Worm (Caenorhabditis elegans): ENCODE data around the gene Y17G7B.3.

The Y17G7B.3 gene

ce11 chrII:11964847-11965246 lies 24.0 kb upstream of the Y17G7B.3 start:
- TF ChIP-seq ztf-29 (GFP tag; IDR thresholded peaks at IDR 0.05) = no peak
- TF ChIP-seq ref-1 (GFP tag; conservative IDR thresholded peaks at IDR 0.05) = no peak
- TF ChIP-seq tab-1 (GFP tag; IDR thresholded peaks at IDR 0.05) = no peak
- TF ChIP-seq T22C8.4 (GFP tag; IDR thresholded peaks at IDR 0.05) = no peak
- no peak for TF ChIP-seq ztf-23 (GFP tag; IDR thresholded peaks at IDR 0.05)
- TF ChIP-seq flt-1 (GFP tag; IDR thresholded peaks at IDR 0.05) = no peak
- TF ChIP-seq med-1 (GFP tag; optimal IDR thresholded peaks at IDR 0.05; ENCODE audit: insufficient read depth) = no peak
- TF ChIP-seq klf-2 (GFP tag; conservative IDR thresholded peaks at IDR 0.05) = no peak
- no peak for TF ChIP-seq cog-1 (tag; optimal IDR thresholded peaks at IDR 0.05)

- TF ChIP-seq klf-2 (GFP tag; conservative IDR thresholded peaks at IDR 0.05) (no peak), ztf-29 (GFP tag; IDR thresholded peaks at IDR 0.05) (no peak), ref-1 (GFP tag; conservative IDR thresholded peaks at IDR 0.05) (no peak), T22C8.4 (GFP tag; IDR thresholded peaks at IDR 0.05) (no peak), tab-1 (GFP tag; IDR thresholded peaks at IDR 0.05) (no peak), cog-1 (tag; optimal IDR thresholded peaks at IDR 0.05) (no peak), ztf-23 (GFP tag; IDR thresholded peaks at IDR 0.05) (no peak), med-1 (GFP tag; optimal IDR thresholded peaks at IDR 0.05; ENCODE audit: insufficient read depth) (no peak)
Measured at ce11 chrII:11966602-11967001, 22.2 kb upstream of the Y17G7B.3 start, which contains the start of gene rab-7. TSS of gene rab-7 (minus strand) at chrII:11966931.

ce11 chrII:11967507-11968127 lies 21.2 kb upstream of the Y17G7B.3 start, which contains the start of gene W03C9.5:
TSS of gene W03C9.5 (minus strand) at chrII:11967544.
- TF ChIP-seq ztf-23 (GFP tag; IDR thresholded peaks at IDR 0.05) = peak; percentile 88
- TF ChIP-seq cog-1 (tag; optimal IDR thresholded peaks at IDR 0.05) = peak; percentile 92
- no peak; the same call in 1 of the 2 replicates for TF ChIP-seq ztf-29 (GFP tag; IDR thresholded peaks at IDR 0.05)
- peak; percentile 2 for TF ChIP-seq med-1 (GFP tag; optimal IDR thresholded peaks at IDR 0.05; ENCODE audit: insufficient read depth)
- TF ChIP-seq tab-1 (GFP tag; IDR thresholded peaks at IDR 0.05) = no peak
- TF ChIP-seq klf-2 (GFP tag; conservative IDR thresholded peaks at IDR 0.05) = peak; percentile 89
- TF ChIP-seq T22C8.4 (GFP tag; IDR thresholded peaks at IDR 0.05) = peak; percentile 54; the same call in 1 of the 2 replicates
- TF ChIP-seq ref-1 (GFP tag; conservative IDR thresholded peaks at IDR 0.05) = peak; percentile 69
- peak; percentile 92 for TF ChIP-seq flt-1 (GFP tag; IDR thresholded peaks at IDR 0.05)

- TF ChIP-seq cog-1 (tag; optimal IDR thresholded peaks at IDR 0.05) (no peak), tab-1 (GFP tag; IDR thresholded peaks at IDR 0.05) (no peak), med-1 (GFP tag; optimal IDR thresholded peaks at IDR 0.05; ENCODE audit: insufficient read depth) (no peak), ztf-23 (GFP tag; IDR thresholded peaks at IDR 0.05) (no peak), T22C8.4 (GFP tag; IDR thresholded peaks at IDR 0.05) (no peak), flt-1 (GFP tag; IDR thresholded peaks at IDR 0.05) (no peak), klf-2 (GFP tag; conservative IDR thresholded peaks at IDR 0.05) (no peak)
Measured at ce11 chrII:11968275-11968674, 20.5 kb upstream of the Y17G7B.3 start, which contains the start of gene mex-1. TSS of gene mex-1 (plus strand) at chrII:11968637.

ce11 chrII:11969033-11969432 lies 19.8 kb upstream of the Y17G7B.3 start:
- TF ChIP-seq cog-1 (tag; optimal IDR thresholded peaks at IDR 0.05) (no peak), ztf-23 (GFP tag; IDR thresholded peaks at IDR 0.05) (no peak), tab-1 (GFP tag; IDR thresholded peaks at IDR 0.05) (no peak), ztf-29 (GFP tag; IDR thresholded peaks at IDR 0.05) (no peak), klf-2 (GFP tag; conservative IDR thresholded peaks at IDR 0.05) (no peak), ref-1 (GFP tag; conservative IDR thresholded peaks at IDR 0.05) (no peak), med-1 (GFP tag; optimal IDR thresholded peaks at IDR 0.05; ENCODE audit: insufficient read depth) (no peak), flt-1 (GFP tag; IDR thresholded peaks at IDR 0.05) (no peak), T22C8.4 (GFP tag; IDR thresholded peaks at IDR 0.05) (no peak)

- TF ChIP-seq klf-2 (GFP tag; conservative IDR thresholded peaks at IDR 0.05) = no peak
- no peak for TF ChIP-seq med-1 (GFP tag; optimal IDR thresholded peaks at IDR 0.05; ENCODE audit: insufficient read depth)
- no peak for TF ChIP-seq ztf-23 (GFP tag; IDR thresholded peaks at IDR 0.05)
Measured at ce11 chrII:11971009-11971636, 17.7 kb upstream of the Y17G7B.3 start.

ce11 chrII:11972266-11972665 lies 16.6 kb upstream of the Y17G7B.3 start:
- no peak for TF ChIP-seq ref-1 (GFP tag; conservative IDR thresholded peaks at IDR 0.05)
- TF ChIP-seq T22C8.4 (GFP tag; IDR thresholded peaks at IDR 0.05) = no peak
- no peak for TF ChIP-seq klf-2 (GFP tag; conservative IDR thresholded peaks at IDR 0.05)
- no peak for TF ChIP-seq flt-1 (GFP tag; IDR thresholded peaks at IDR 0.05)

ce11 chrII:11973632-11974031 lies 15.2 kb upstream of the Y17G7B.3 start, which contains the start of gene acbp-6:
TSS of gene acbp-6 (minus strand) at chrII:11973732.
- TF ChIP-seq ztf-29 (GFP tag; IDR thresholded peaks at IDR 0.05) (no peak), cog-1 (tag; optimal IDR thresholded peaks at IDR 0.05) (no peak), flt-1 (GFP tag; IDR thresholded peaks at IDR 0.05) (no peak), ref-1 (GFP tag; conservative IDR thresholded peaks at IDR 0.05) (no peak), med-1 (GFP tag; optimal IDR thresholded peaks at IDR 0.05; ENCODE audit: insufficient read depth) (no peak), tab-1 (GFP tag; IDR thresholded peaks at IDR 0.05) (no peak), ztf-23 (GFP tag; IDR thresholded peaks at IDR 0.05) (no peak), klf-2 (GFP tag; conservative IDR thresholded peaks at IDR 0.05) (no peak), T22C8.4 (GFP tag; IDR thresholded peaks at IDR 0.05) (no peak)

ce11 chrII:11974048-11974995 lies 14.5 kb upstream of the Y17G7B.3 start:
- TF ChIP-seq ztf-23 (GFP tag; IDR thresholded peaks at IDR 0.05) (no peak), T22C8.4 (GFP tag; IDR thresholded peaks at IDR 0.05) (no peak), ref-1 (GFP tag; conservative IDR thresholded peaks at IDR 0.05) (no peak), ztf-29 (GFP tag; IDR thresholded peaks at IDR 0.05) (no peak), flt-1 (GFP tag; IDR thresholded peaks at IDR 0.05) (no peak), cog-1 (tag; optimal IDR thresholded peaks at IDR 0.05) (no peak), med-1 (GFP tag; optimal IDR thresholded peaks at IDR 0.05; ENCODE audit: insufficient read depth) (no peak), klf-2 (GFP tag; conservative IDR thresholded peaks at IDR 0.05) (no peak), tab-1 (GFP tag; IDR thresholded peaks at IDR 0.05) (no peak)

Measured in whole organism, midembryonic.